Fruit fly (Drosophila melanogaster) whole organism, embryonic: ENCODE data around the gene msd1.

ENCODE experiments used
- Atf6 ChIP-seq: fragments of 200-800 bp; sonication (Bioruptor generic); IDR thresholded peaks from 2 replicates; pipeline ENCODE4 v1.3.6; 2022; ENCODE audit warnings: missing biosample characterization, missing genetic modification characterization
- Awh ChIP-seq: fragments of 200-800 bp; sonication (Bioruptor generic); IDR thresholded peaks from 2 replicates; pipeline ENCODE4, ENCODE4 v1.3.6; 2022; ENCODE audit warnings: missing biosample characterization, missing genetic modification characterization
- CG10209 ChIP-seq: fragments of 200-800 bp; sonication (Bioruptor generic); optimal IDR thresholded peaks from 3 replicates; lab custom pipeline; 2017; ENCODE audit warnings: missing biosample characterization, mild to moderate bottlenecking, missing genetic modification characterization, missing genetic modification reagents
- CG1024 ChIP-seq: fragments of 200-800 bp; sonication (Bioruptor generic); IDR thresholded peaks from 2 replicates; pipeline ENCODE4 v1.3.6; 2022; ENCODE audit warnings: missing biosample characterization, missing genetic modification characterization
- CG10959 ChIP-seq: fragments of 200-800 bp; sonication (Bioruptor generic); IDR thresholded peaks from 2 replicates; pipeline ENCODE4 v1.3.6; 2022; ENCODE audit warnings: missing biosample characterization, missing genetic modification characterization
- CG11247 ChIP-seq: fragments of 200-800 bp; sonication (Bioruptor generic); IDR thresholded peaks from 2 replicates; pipeline ENCODE4 v1.3.6; 2022; ENCODE audit warnings: missing biosample characterization, missing genetic modification characterization
- CG12104 ChIP-seq: fragments of 200-800 bp; sonication (Bioruptor generic); optimal IDR thresholded peaks from 3 replicates; lab custom pipeline; 2016; ENCODE audit warnings: missing biosample characterization, missing genetic modification characterization
- CG12659 ChIP-seq: fragments of 200-800 bp; sonication (Bioruptor generic); optimal IDR thresholded peaks from 3 replicates; lab custom pipeline; 2017; ENCODE audit warnings: mild to moderate bottlenecking, missing biosample characterization, missing genetic modification reagents, missing genetic modification characterization
- CG14667 ChIP-seq: fragments of 200-800 bp; sonication (Bioruptor generic); IDR thresholded peaks from 2 replicates; pipeline ENCODE4 v1.3.6; 2022; ENCODE audit warnings: missing biosample characterization, missing genetic modification characterization
- CG16815 ChIP-seq: fragments of 200-800 bp; sonication (Bioruptor generic); optimal IDR thresholded peaks from 3 replicates; lab custom pipeline; 2017; ENCODE audit warnings: missing biosample characterization, mild to moderate bottlenecking, missing genetic modification characterization
- CG17359 ChIP-seq: fragments of 200-800 bp; sonication (Bioruptor generic); optimal IDR thresholded peaks from 3 replicates; lab custom pipeline; 2018; ENCODE audit warnings: missing biosample characterization, mild to moderate bottlenecking, missing genetic modification characterization, moderate library complexity
- CG17568 ChIP-seq: fragments of 200-800 bp; sonication (Bioruptor generic); optimal IDR thresholded peaks from 2 replicates; lab custom pipeline; 2018; ENCODE audit warnings: missing biosample characterization, mild to moderate bottlenecking, missing genetic modification characterization, moderate library complexity
- CG2712 ChIP-seq: fragments of 200-800 bp; optimal IDR thresholded peaks from 3 replicates; lab custom pipeline; 2019; ENCODE audit warnings: missing biosample characterization, mild to moderate bottlenecking, missing genetic modification characterization, moderate library complexity
- CG31441 ChIP-seq: fragments of 200-800 bp; sonication (Bioruptor generic); IDR thresholded peaks from 2 replicates; pipeline ENCODE4 v1.3.6; 2022; ENCODE audit warnings: missing biosample characterization, missing genetic modification characterization
- CG32772 ChIP-seq: fragments of 200-800 bp; sonication (Bioruptor generic); IDR thresholded peaks from 2 replicates; pipeline ENCODE4 v1.3.6; 2022; ENCODE audit warnings: missing biosample characterization, missing genetic modification characterization
- CG3726 ChIP-seq: fragments of 200-800 bp; sonication (Bioruptor generic); IDR thresholded peaks from 3 replicates; pipeline ENCODE4, ENCODE4 v1.3.6; 2022; ENCODE audit warnings: missing biosample characterization, missing genetic modification characterization
- CG4360 ChIP-seq: fragments of 200-800 bp; sonication (Bioruptor generic); IDR thresholded peaks from 2 replicates; pipeline ENCODE4 v1.3.6; 2022; ENCODE audit warnings: missing biosample characterization, missing genetic modification characterization
- CG4404 ChIP-seq: fragments of 200-800 bp; sonication (Bioruptor generic); IDR thresholded peaks from 2 replicates; pipeline ENCODE4 v1.3.6; 2022; ENCODE audit warnings: missing biosample characterization, missing genetic modification characterization
- CG4617 ChIP-seq: fragments of 200-800 bp; sonication (Bioruptor generic); optimal IDR thresholded peaks from 3 replicates; lab custom pipeline; 2016; ENCODE audit warnings: missing biosample characterization, missing genetic modification characterization, borderline replicate concordance
- CG4854 ChIP-seq: fragments of 200-800 bp; sonication (Bioruptor generic); optimal IDR thresholded peaks from 2 replicates; lab custom pipeline; 2016; ENCODE audit warnings: missing biosample characterization, missing genetic modification characterization, inconsistent platforms
- CG7839 ChIP-seq: fragments of 200-800 bp; sonication (Bioruptor generic); optimal IDR thresholded peaks from 3 replicates; lab custom pipeline; 2018; ENCODE audit warnings: missing biosample characterization, mild to moderate bottlenecking, missing genetic modification characterization, moderate library complexity
- CG9727 ChIP-seq: fragments of 200-800 bp; sonication (Bioruptor generic); optimal IDR thresholded peaks from 3 replicates; lab custom pipeline; 2017; ENCODE audit warnings: missing biosample characterization, mild to moderate bottlenecking, missing genetic modification characterization
- CoRest ChIP-seq: fragments of 200-800 bp; sonication (Bioruptor generic); optimal IDR thresholded peaks from 3 replicates; lab custom pipeline; 2018; ENCODE audit warnings: missing biosample characterization, mild to moderate bottlenecking, missing genetic modification characterization, moderate library complexity
- Eip74EF ChIP-seq, 2 experiments: fragments of 200-800 bp in 1 of 2; fragments of >200 bp in 1 of 2; sonication (Bioruptor generic) in 1 of 2; optimal IDR thresholded peaks; 2 replicates each; lab custom pipeline; 2017 to 2019; ENCODE audit warnings: missing biosample characterization in 2 of 2, missing genetic modification characterization in 2 of 2, mild to moderate bottlenecking in 1 of 2, moderate library complexity in 1 of 2
- Fer2 ChIP-seq: fragments of 200-800 bp; sonication (Bioruptor generic); optimal IDR thresholded peaks from 2 replicates; lab custom pipeline; 2018; ENCODE audit warnings: missing biosample characterization, mild to moderate bottlenecking, missing genetic modification characterization, moderate library complexity
- Hsf ChIP-seq: fragments of 200-800 bp; sonication (Bioruptor generic); optimal IDR thresholded peaks from 3 replicates; lab custom pipeline; 2016; ENCODE audit warnings: missing biosample characterization, missing genetic modification characterization
- MBD-R2 ChIP-seq: fragments of 200-800 bp; sonication (Bioruptor generic); IDR thresholded peaks from 2 replicates; pipeline ENCODE4 v1.3.6; 2022; ENCODE audit warnings: missing biosample characterization, missing genetic modification characterization
- Nf-YB ChIP-seq: fragments of 200-800 bp; sonication (Bioruptor generic); optimal IDR thresholded peaks from 3 replicates; lab custom pipeline; 2019; ENCODE audit warnings: missing biosample characterization, mild to moderate bottlenecking, missing genetic modification characterization, moderate library complexity
- PHDP ChIP-seq: fragments of 200-800 bp; sonication (Bioruptor generic); optimal IDR thresholded peaks from 3 replicates; lab custom pipeline; 2018; ENCODE audit warnings: missing biosample characterization, mild to moderate bottlenecking, missing genetic modification characterization, moderate library complexity
- Sry-δ ChIP-seq: fragments of 200-800 bp; sonication (Bioruptor generic); optimal IDR thresholded peaks from 2 replicates; lab custom pipeline; 2016; ENCODE audit warnings: missing biosample characterization, missing genetic modification characterization
- ab ChIP-seq: fragments of 200-800 bp; sonication (Bioruptor generic); optimal IDR thresholded peaks from 2 replicates; lab custom pipeline; 2016; ENCODE audit warnings: missing biosample characterization, missing genetic modification characterization
- al ChIP-seq: fragments of 200-800 bp; sonication (Bioruptor generic); IDR thresholded peaks from 2 replicates; pipeline ENCODE4 v1.3.6; 2022; ENCODE audit warnings: missing biosample characterization, missing genetic modification characterization
- bigmax ChIP-seq: fragments of 200-800 bp; sonication (Bioruptor generic); optimal IDR thresholded peaks from 2 replicates; lab custom pipeline; 2018; ENCODE audit warnings: missing biosample characterization, mild to moderate bottlenecking, missing genetic modification characterization
- chm ChIP-seq: fragments of 200-800 bp; sonication (Bioruptor generic); IDR thresholded peaks from 2 replicates; pipeline ENCODE4 v1.3.6; 2022; ENCODE audit warnings: missing biosample characterization, missing genetic modification characterization
- ci ChIP-seq: fragments of 200-800 bp; sonication (Bioruptor generic); IDR thresholded peaks from 3 replicates; pipeline ENCODE4 v1.3.6; 2022; ENCODE audit warnings: missing biosample characterization, missing genetic modification characterization
- exex ChIP-seq: fragments of 200-800 bp; sonication (Bioruptor generic); optimal IDR thresholded peaks from 4 replicates; lab custom pipeline; 2018; ENCODE audit warnings: missing biosample characterization, mild to moderate bottlenecking, missing genetic modification characterization, moderate library complexity
- hkb ChIP-seq, 2 experiments: fragments of 200-800 bp in 1 of 2; fragments of >200 bp in 1 of 2; sonication (Bioruptor generic) in 1 of 2; IDR thresholded peaks in 1 of 2; optimal IDR thresholded peaks in 1 of 2; 2 replicates each; pipeline versions ENCODE4 v1.3.6 to Lab custom; 2017 to 2022; ENCODE audit warnings: missing biosample characterization in 1 of 2, missing genetic modification characterization in 1 of 2
- insv ChIP-seq, 2 experiments: fragments of 200-800 bp; sonication (Bioruptor generic); optimal IDR thresholded peaks; 3 replicates each; lab custom pipeline; 2016 to 2018; ENCODE audit warnings: missing biosample characterization in 2 of 2, missing genetic modification characterization in 2 of 2
- kni ChIP-seq: fragments of 200-800 bp; sonication (Bioruptor generic); optimal IDR thresholded peaks from 3 replicates; lab custom pipeline; 2017; ENCODE audit warnings: mild to moderate bottlenecking, missing biosample characterization, missing genetic modification reagents, missing genetic modification characterization
- lab ChIP-seq: fragments of 200-800 bp; sonication (Bioruptor generic); optimal IDR thresholded peaks from 3 replicates; lab custom pipeline; 2017; ENCODE audit warnings: missing biosample characterization, missing genetic modification characterization, mild to moderate bottlenecking, moderate library complexity, missing genetic modification reagents
- nau ChIP-seq: fragments of 200-800 bp; sonication (Bioruptor generic); optimal IDR thresholded peaks from 3 replicates; lab custom pipeline; 2017; ENCODE audit warnings: missing biosample characterization, mild to moderate bottlenecking, missing genetic modification characterization, missing genetic modification reagents
- nmo ChIP-seq: fragments of 200-800 bp; sonication (Bioruptor generic); optimal IDR thresholded peaks from 2 replicates; lab custom pipeline; 2018; ENCODE audit warnings: missing biosample characterization, mild to moderate bottlenecking, missing genetic modification characterization, moderate library complexity
- odd ChIP-seq: fragments of 200-800 bp; sonication (Bioruptor generic); optimal IDR thresholded peaks from 2 replicates; lab custom pipeline; 2017; ENCODE audit warnings: missing biosample characterization, mild to moderate bottlenecking, missing genetic modification characterization
- prd ChIP-seq, 3 experiments: fragments of >200 bp in 2 of 3; fragments of 200-800 bp in 1 of 3; sonication (Bioruptor generic) in 1 of 3; optimal IDR thresholded peaks in 2 of 3; IDR thresholded peaks in 1 of 3; 2 replicates in 2 of 3; 3 replicates in 1 of 3; pipeline versions ENCODE4 v1.3.6 to Lab custom; 2017 to 2022; ENCODE audit warnings: missing biosample characterization in 1 of 3, missing genetic modification characterization in 1 of 3
- schlank ChIP-seq: fragments of 200-800 bp; sonication (Bioruptor generic); optimal IDR thresholded peaks from 2 replicates; lab custom pipeline; 2018; ENCODE audit warnings: missing biosample characterization, mild to moderate bottlenecking, missing genetic modification characterization
- shn ChIP-seq: fragments of 200-800 bp; sonication (Bioruptor generic); optimal IDR thresholded peaks from 3 replicates; lab custom pipeline; 2016; ENCODE audit warnings: missing biosample characterization, missing genetic modification characterization
- unpg ChIP-seq: fragments of 200-800 bp; sonication (Bioruptor generic); optimal IDR thresholded peaks from 3 replicates; lab custom pipeline; 2018; ENCODE audit warnings: missing biosample characterization, mild to moderate bottlenecking, missing genetic modification characterization, moderate library complexity

Gene msd1

dm6 chr3L:1378862-1379543 lies 47.5 kb downstream of the msd1 start (continued):
- 0 out of 2 replicates have a peak, but pooled peaks have one; percentile 33 for TF ChIP-seq al
- peak; percentile 8 for TF ChIP-seq CG4617 (GFP tag; lab: Kevin White, UChicago)
- TF ChIP-seq Eip74EF (GFP tag; optimal IDR thresholded peaks at IDR 0.05; lab: Kevin White, UChicago) = peak in 1 of 2 experiments; percentile 21
- peak; percentile 60 for TF ChIP-seq CG17359
- peak; percentile 63 for TF ChIP-seq PHDP (tag; lab: Kevin White, UChicago)
- peak; percentile 70 for TF ChIP-seq CoRest (tag; lab: Kevin White, UChicago)
- TF ChIP-seq ci (GFP tag; lab: Robert Waterston, UW) = peak; percentile 67; the same call in 2 of the 3 replicates
- no peak for TF ChIP-seq Fer2 (tag; lab: Kevin White, UChicago)
- TF ChIP-seq shn (GFP tag; lab: Kevin White, UChicago) = no peak
- peak; percentile 75; the same call in 2 of the 3 replicates for TF ChIP-seq CG3726
- peak; percentile 49 for TF ChIP-seq CG14667
- 0 out of 2 replicates have a peak, but pooled peaks have one; percentile 14 for TF ChIP-seq MBD-R2 (GFP tag; lab: Robert Waterston, UW)
- no peak for TF ChIP-seq insv (GFP tag; optimal IDR thresholded peaks at IDR 0.05; lab: Kevin White, UChicago)
- TF ChIP-seq Hsf (GFP tag; lab: Kevin White, UChicago) = peak; percentile 34
- TF ChIP-seq CG4360 (GFP tag; lab: Robert Waterston, UW) = peak; percentile 92
- TF ChIP-seq nmo (GFP tag; lab: Kevin White, UChicago) = peak; percentile 79
- peak; percentile 86 for TF ChIP-seq CG2712 (tag; lab: Kevin White, UChicago)
- TF ChIP-seq schlank (tag; lab: Kevin White, UChicago) = no peak
- TF ChIP-seq prd (optimal IDR thresholded peaks at IDR 0.05; lab: Kevin White, UChicago) = no peak
- peak; percentile 72 for TF ChIP-seq prd (GFP tag; IDR thresholded peaks at IDR 0.05; lab: Robert Waterston, UW)
- TF ChIP-seq CG17568 (GFP tag; lab: Kevin White, UChicago) = no peak
- TF ChIP-seq CG4854 (GFP tag; lab: Kevin White, UChicago) = peak; percentile 5
- TF ChIP-seq ab = no peak
- peak; percentile 65; the same call in 1 of the 2 replicates for TF ChIP-seq chm (GFP tag; lab: Robert Waterston, UW)
- peak; percentile 45 for TF ChIP-seq CG12659 (GFP tag; lab: Kevin White, UChicago)
- peak; percentile 61 for TF ChIP-seq CG32772
- peak; percentile 11; the same call in 1 of the 2 replicates for TF ChIP-seq Atf6 (GFP tag; lab: Robert Waterston, UW)
- TF ChIP-seq CG9727 (GFP tag; lab: Kevin White, UChicago) = peak; percentile 80
- TF ChIP-seq bigmax (GFP tag; lab: Kevin White, UChicago) = no peak
- peak; percentile 52; the same call in 1 of the 2 replicates for TF ChIP-seq CG1024 (GFP tag; lab: Robert Waterston, UW)
- peak; percentile 54 for TF ChIP-seq CG31441 (GFP tag; lab: Robert Waterston, UW)
- peak; percentile 72 for TF ChIP-seq unpg (GFP tag; lab: Kevin White, UChicago)
- TF ChIP-seq Awh (GFP tag; lab: Robert Waterston, UW) = peak; percentile 77
- TF ChIP-seq CG4404 (GFP tag; lab: Robert Waterston, UW) = peak; percentile 62
- TF ChIP-seq CG10209 (GFP tag; lab: Kevin White, UChicago) = peak; percentile 62
- TF ChIP-seq exex (tag; lab: Kevin White, UChicago) = no peak
- peak; percentile 88 for TF ChIP-seq kni (GFP tag; lab: Kevin White, UChicago)
- peak; percentile 73 for TF ChIP-seq CG16815 (GFP tag; lab: Kevin White, UChicago)
- no peak for TF ChIP-seq hkb (optimal IDR thresholded peaks at IDR 0.05; lab: Kevin White, UChicago)
- peak; percentile 68; the same call in 1 of the 2 replicates for TF ChIP-seq hkb (GFP tag; IDR thresholded peaks at IDR 0.05; lab: Robert Waterston, UW)
- TF ChIP-seq lab (GFP tag; lab: Kevin White, UChicago) = peak; percentile 38
- TF ChIP-seq odd (GFP tag; lab: Kevin White, UChicago) = peak; percentile 17
- TF ChIP-seq nau (GFP tag; lab: Kevin White, UChicago) = peak; percentile 7
- peak; percentile 41 for TF ChIP-seq Nf-YB (GFP tag; lab: Kevin White, UChicago)
- peak; percentile 58 for TF ChIP-seq CG7839 (tag; lab: Kevin White, UChicago)
- TF ChIP-seq CG10959 = peak; percentile 72
- no peak for TF ChIP-seq CG12104
- TF ChIP-seq CG11247 (GFP tag; lab: Robert Waterston, UW) = no peak; the same call in 1 of the 2 replicates
- no peak for TF ChIP-seq Sry-δ (GFP tag; lab: Kevin White, UChicago)
